Fruit fly (Drosophila melanogaster): ENCODE data around the gene brk.

The brk gene

dm6 chrX:7336121-7336961 lies 28.6 kb downstream of the brk start (continued):
- no peak for TF ChIP-seq gfzf (GFP tag; optimal IDR thresholded peaks at IDR 0.05)
- TF ChIP-seq Oaz (GFP tag; IDR thresholded peaks at IDR 0.05) = peak; percentile 56
- TF ChIP-seq CG33213 (GFP tag; optimal IDR thresholded peaks at IDR 0.05) = peak; percentile 85
- peak; percentile 92 for TF ChIP-seq Blimp-1 (GFP tag; optimal IDR thresholded peaks at IDR 0.05)
- peak; percentile 91 for TF ChIP-seq Hr3 (GFP tag; optimal IDR thresholded peaks at IDR 0.05)
- TF ChIP-seq Hmx (GFP tag; optimal IDR thresholded peaks at IDR 0.05) = peak; percentile 52
- peak; percentile 92 for TF ChIP-seq CG12071 (GFP tag; optimal IDR thresholded peaks at IDR 0.05)
- TF ChIP-seq CG7271 (tag; optimal IDR thresholded peaks at IDR 0.05) = peak; percentile 52
- TF ChIP-seq CG10209 (GFP tag; optimal IDR thresholded peaks at IDR 0.05) = peak; percentile 94
- TF ChIP-seq CG7963 (GFP tag; IDR thresholded peaks at IDR 0.05; ENCODE audit: partially characterized antibody) = no peak
- peak; percentile 31 for TF ChIP-seq gro (GFP tag; optimal IDR thresholded peaks at IDR 0.05)
- peak; percentile 77; the same call in 1 of the 2 replicates for TF ChIP-seq CG6272 (GFP tag; IDR thresholded peaks at IDR 0.05)
- TF ChIP-seq stc (GFP tag; IDR thresholded peaks at IDR 0.05) = peak; percentile 88
- TF ChIP-seq CG6683 (GFP tag; optimal IDR thresholded peaks at IDR 0.05) = peak; percentile 69
- TF ChIP-seq Dip3 (GFP tag; optimal IDR thresholded peaks at IDR 0.05) = peak; percentile 63
- peak; percentile 58; the same call in 1 of the 2 replicates for TF ChIP-seq CG10321 (GFP tag; IDR thresholded peaks at IDR 0.05)
- TF ChIP-seq CG15479 (GFP tag; optimal IDR thresholded peaks at IDR 0.05) = no peak
- peak; percentile 89 for TF ChIP-seq shn (GFP tag; optimal IDR thresholded peaks at IDR 0.05)
- TF ChIP-seq sqz (GFP tag; optimal IDR thresholded peaks at IDR 0.05) = peak; percentile 57
- TF ChIP-seq insv (GFP tag; optimal IDR thresholded peaks at IDR 0.05) = no peak
- TF ChIP-seq cwo (GFP tag; optimal IDR thresholded peaks at IDR 0.05) = peak; percentile 87
- peak; percentile 81 for TF ChIP-seq Fer3 (tag; optimal IDR thresholded peaks at IDR 0.05)
- TF ChIP-seq Oli (tag; optimal IDR thresholded peaks at IDR 0.05) = peak; percentile 96
- TF ChIP-seq CG8359 (GFP tag; optimal IDR thresholded peaks at IDR 0.05; ENCODE audit: borderline replicate concordance) = peak; percentile 88
- peak; percentile 80 for TF ChIP-seq CG18764 (GFP tag; optimal IDR thresholded peaks at IDR 0.05)
- TF ChIP-seq scrt (GFP tag; optimal IDR thresholded peaks at IDR 0.05) = peak; percentile 83
- peak; percentile 82 for TF ChIP-seq CG4617 (GFP tag; optimal IDR thresholded peaks at IDR 0.05; ENCODE audit: borderline replicate concordance)
- TF ChIP-seq CG14860 (GFP tag; IDR thresholded peaks at IDR 0.05; ENCODE audit: partially characterized antibody) = no peak
- TF ChIP-seq CG5245 (GFP tag; optimal IDR thresholded peaks at IDR 0.05) = peak; percentile 87
- TF ChIP-seq bigmax (GFP tag; optimal IDR thresholded peaks at IDR 0.05) = no peak
- peak; percentile 93 for TF ChIP-seq Asciz (GFP tag; optimal IDR thresholded peaks at IDR 0.05)
- peak; percentile 69 for TF ChIP-seq CG9215 (GFP tag; IDR thresholded peaks at IDR 0.05)
- peak; percentile 84 for TF ChIP-seq Vsx1 (GFP tag; optimal IDR thresholded peaks at IDR 0.05)
- TF ChIP-seq CG14710 (tag; optimal IDR thresholded peaks at IDR 0.05) = peak; percentile 94
- peak; percentile 63 for TF ChIP-seq sug (tag; optimal IDR thresholded peaks at IDR 0.05)
- peak; percentile 77; the same call in 1 of the 2 replicates for TF ChIP-seq CG8765 (GFP tag; IDR thresholded peaks at IDR 0.05)
- TF ChIP-seq CoRest (tag; optimal IDR thresholded peaks at IDR 0.05) = peak; percentile 94
- TF ChIP-seq CG17328 (GFP tag; IDR thresholded peaks at IDR 0.05) = peak; percentile 91
- TF ChIP-seq CG12299 (tag; optimal IDR thresholded peaks at IDR 0.05) = peak; percentile 84
- peak; percentile 80 for TF ChIP-seq HLH54F (GFP tag; optimal IDR thresholded peaks at IDR 0.05)
- TF ChIP-seq Awh (GFP tag; IDR thresholded peaks at IDR 0.05) = peak; percentile 88
- peak; percentile 91 to 99 for TF ChIP-seq Pdp1 (GFP tag; optimal IDR thresholded peaks at IDR 0.05)
- TF ChIP-seq fd64A (GFP tag; optimal IDR thresholded peaks at IDR 0.05) = peak; percentile 86
- peak; percentile 77 for TF ChIP-seq H2.0 (GFP tag; IDR thresholded peaks at IDR 0.05)
- TF ChIP-seq Camta (GFP tag; optimal IDR thresholded peaks at IDR 0.05) = peak; percentile 86
- TF ChIP-seq wek (GFP tag; optimal IDR thresholded peaks at IDR 0.05) = peak; percentile 80
- peak; percentile 83; the same call in 2 of the 3 replicates for TF ChIP-seq CG3726 (GFP tag; IDR thresholded peaks at IDR 0.05)
